Fruit fly (Drosophila melanogaster) whole organism, embryonic: ENCODE data around the gene PK1-R.

Source experiments
- CG10565 ChIP-seq: fragments of 200-800 bp; sonication (Bioruptor generic); optimal IDR thresholded peaks from 3 replicates; lab custom pipeline; 2016; ENCODE audit warnings: missing biosample characterization, mild to moderate bottlenecking, missing genetic modification characterization
- CG1233 ChIP-seq: fragments of 200-800 bp; sonication (Bioruptor generic); optimal IDR thresholded peaks from 4 replicates; lab custom pipeline; 2018; ENCODE audit warnings: missing biosample characterization, mild to moderate bottlenecking, missing genetic modification characterization
- CG12391 ChIP-seq: fragments of 200-800 bp; sonication (Bioruptor generic); optimal IDR thresholded peaks from 3 replicates; lab custom pipeline; 2018; ENCODE audit warnings: missing biosample characterization, mild to moderate bottlenecking, missing genetic modification characterization, moderate library complexity
- CG14441 ChIP-seq: fragments of 200-800 bp; sonication (Bioruptor generic); IDR thresholded peaks from 2 replicates; pipeline ENCODE4 v1.3.6; 2022; ENCODE audit warnings: missing biosample characterization, missing genetic modification characterization
- CG17385 ChIP-seq: fragments of 200-800 bp; sonication (Bioruptor generic); optimal IDR thresholded peaks from 3 replicates; lab custom pipeline; 2018; ENCODE audit warnings: missing biosample characterization, mild to moderate bottlenecking, missing genetic modification characterization
- CG18619 ChIP-seq: fragments of 200-800 bp; sonication (Bioruptor generic); optimal IDR thresholded peaks from 3 replicates; lab custom pipeline; 2017; ENCODE audit warnings: missing biosample characterization, mild to moderate bottlenecking, missing genetic modification characterization
- CG2712 ChIP-seq: fragments of 200-800 bp; optimal IDR thresholded peaks from 3 replicates; lab custom pipeline; 2019; ENCODE audit warnings: missing biosample characterization, mild to moderate bottlenecking, missing genetic modification characterization, moderate library complexity
- CG30020 ChIP-seq: fragments of 200-800 bp; optimal IDR thresholded peaks from 2 replicates; lab custom pipeline; 2019; ENCODE audit warnings: missing biosample characterization, mild to moderate bottlenecking, missing genetic modification characterization, moderate library complexity
- CG3281 ChIP-seq: fragments of 200-800 bp; sonication (Bioruptor generic); optimal IDR thresholded peaks from 3 replicates; lab custom pipeline; 2017; ENCODE audit warnings: missing biosample characterization, mild to moderate bottlenecking, missing genetic modification characterization
- CG33213 ChIP-seq: fragments of 200-800 bp; sonication (Bioruptor generic); optimal IDR thresholded peaks from 3 replicates; lab custom pipeline; 2016; ENCODE audit warnings: missing biosample characterization, missing genetic modification characterization
- CG3838 ChIP-seq: fragments of 200-800 bp; sonication (Bioruptor generic); optimal IDR thresholded peaks from 3 replicates; lab custom pipeline; 2016; ENCODE audit warnings: missing biosample characterization, missing genetic modification characterization
- CG3995 ChIP-seq: fragments of 200-800 bp; sonication (Bioruptor generic); optimal IDR thresholded peaks from 3 replicates; lab custom pipeline; 2016; ENCODE audit warnings: missing biosample characterization, missing genetic modification characterization
- CG43689 ChIP-seq: fragments of 200-800 bp; sonication (Bioruptor generic); IDR thresholded peaks from 2 replicates; pipeline ENCODE4 v1.3.6; 2022; ENCODE audit warnings: missing biosample characterization, missing genetic modification characterization
- CG4424 ChIP-seq: fragments of 200-800 bp; sonication (Bioruptor generic); optimal IDR thresholded peaks from 3 replicates; lab custom pipeline; 2016; ENCODE audit warnings: missing biosample characterization, missing genetic modification characterization
- CG6272 ChIP-seq: fragments of 200-800 bp; sonication (Bioruptor generic); IDR thresholded peaks from 2 replicates; pipeline ENCODE4 v1.3.6; 2022; ENCODE audit warnings: missing biosample characterization, missing genetic modification characterization
- CG6791 ChIP-seq: fragments of 200-800 bp; sonication (Bioruptor generic); IDR thresholded peaks from 3 replicates; pipeline ENCODE4 v1.3.6; 2022; ENCODE audit warnings: missing biosample characterization, missing genetic modification characterization; ENCODE audit not compliant: partially characterized antibody
- CG9817 ChIP-seq: fragments of 200-800 bp; sonication (Bioruptor generic); optimal IDR thresholded peaks from 2 replicates; lab custom pipeline; 2018; ENCODE audit warnings: missing biosample characterization, mild to moderate bottlenecking, missing genetic modification characterization, moderate library complexity
- CrebB ChIP-seq: fragments of 200-800 bp; sonication (Bioruptor generic); optimal IDR thresholded peaks from 3 replicates; lab custom pipeline; 2018; ENCODE audit warnings: missing biosample characterization, mild to moderate bottlenecking, missing genetic modification characterization
- Dad ChIP-seq: fragments of 200-800 bp; sonication (Bioruptor generic); optimal IDR thresholded peaks from 3 replicates; lab custom pipeline; 2016; ENCODE audit warnings: missing biosample characterization, missing genetic modification characterization
- Deaf1 ChIP-seq: fragments of 200-800 bp; optimal IDR thresholded peaks from 3 replicates; lab custom pipeline; 2019; ENCODE audit warnings: missing biosample characterization, mild to moderate bottlenecking, missing genetic modification characterization, moderate library complexity
- E2f1 ChIP-seq: fragments of 200-800 bp; sonication (Bioruptor generic); IDR thresholded peaks from 2 replicates; pipeline ENCODE4 v1.3.6; 2022; ENCODE audit warnings: missing biosample characterization, missing genetic modification characterization
- Gsc ChIP-seq: fragments of 200-800 bp; sonication (Bioruptor generic); IDR thresholded peaks from 2 replicates; pipeline ENCODE4 v1.3.6; 2022; ENCODE audit warnings: missing biosample characterization, missing genetic modification characterization
- Hmr ChIP-seq: fragments of 200-800 bp; sonication (Bioruptor generic); optimal IDR thresholded peaks from 3 replicates; lab custom pipeline; 2017; ENCODE audit warnings: mild to moderate bottlenecking, missing biosample characterization, missing genetic modification reagents, missing genetic modification characterization
- Lhr ChIP-seq: fragments of 200-800 bp; sonication (Bioruptor generic); optimal IDR thresholded peaks from 3 replicates; lab custom pipeline; 2017; ENCODE audit warnings: mild to moderate bottlenecking, missing biosample characterization, missing genetic modification reagents, missing genetic modification characterization
- Lpt ChIP-seq: fragments of >200 bp; optimal IDR thresholded peaks from 2 replicates; lab custom pipeline; 2018; ENCODE audit warnings: missing biosample characterization, missing genetic modification characterization
- NFAT ChIP-seq: fragments of 200-800 bp; sonication (Bioruptor generic); IDR thresholded peaks from 2 replicates; pipeline ENCODE4 v1.3.6; 2022; ENCODE audit warnings: missing biosample characterization, missing genetic modification characterization
- Stat92E ChIP-seq, 3 experiments: fragments of >200 bp in 2 of 3; fragments of 200-800 bp in 1 of 3; sonication (Bioruptor generic) in 1 of 3; optimal IDR thresholded peaks; 2 replicates each; lab custom pipeline; 2017 to 2019; ENCODE audit warnings: missing biosample characterization in 3 of 3, missing genetic modification characterization in 3 of 3, mild to moderate bottlenecking in 1 of 3, moderate library complexity in 1 of 3
- az2 ChIP-seq: fragments of 200-800 bp; sonication (Bioruptor generic); optimal IDR thresholded peaks from 3 replicates; lab custom pipeline; 2016; ENCODE audit warnings: missing biosample characterization, missing genetic modification characterization
- cas ChIP-seq: fragments of 200-800 bp; sonication (Bioruptor generic); IDR thresholded peaks from 2 replicates; pipeline ENCODE4 v1.3.6; 2022; ENCODE audit warnings: missing biosample characterization, missing genetic modification characterization
- dmrt99B ChIP-seq: fragments of 200-800 bp; sonication (Bioruptor generic); optimal IDR thresholded peaks from 2 replicates; lab custom pipeline; 2018; ENCODE audit warnings: missing biosample characterization, mild to moderate bottlenecking, missing genetic modification characterization, moderate library complexity
- ems ChIP-seq: fragments of 200-800 bp; sonication (Bioruptor generic); optimal IDR thresholded peaks from 3 replicates; lab custom pipeline; 2016; ENCODE audit warnings: missing biosample characterization, missing genetic modification characterization
- esg ChIP-seq: fragments of 200-800 bp; sonication (Bioruptor generic); conservative IDR thresholded peaks from 2 replicates; pipeline ENCODE4 v1.3.6; 2022; ENCODE audit warnings: missing biosample characterization, missing genetic modification characterization
- fu2 ChIP-seq: fragments of 200-800 bp; sonication (Bioruptor generic); optimal IDR thresholded peaks from 2 replicates; lab custom pipeline; 2016; ENCODE audit warnings: missing biosample characterization, missing genetic modification characterization
- gcm2 ChIP-seq: fragments of 200-800 bp; sonication (Bioruptor generic); optimal IDR thresholded peaks from 2 replicates; lab custom pipeline; 2016; ENCODE audit warnings: missing biosample characterization, missing genetic modification characterization
- grn ChIP-seq: fragments of 200-800 bp; sonication (Bioruptor generic); optimal IDR thresholded peaks from 3 replicates; lab custom pipeline; 2017; ENCODE audit warnings: missing biosample characterization, missing genetic modification characterization
- gsb-n ChIP-seq: fragments of 200-800 bp; sonication (Bioruptor generic); optimal IDR thresholded peaks from 3 replicates; lab custom pipeline; 2018; ENCODE audit warnings: missing biosample characterization, mild to moderate bottlenecking, missing genetic modification characterization
- ham ChIP-seq: fragments of 200-800 bp; sonication (Bioruptor generic); IDR thresholded peaks from 2 replicates; pipeline ENCODE4 v1.3.6; 2022; ENCODE audit warnings: missing biosample characterization, missing genetic modification characterization
- her ChIP-seq: fragments of 200-800 bp; sonication (Bioruptor generic); optimal IDR thresholded peaks from 2 replicates; lab custom pipeline; 2016; ENCODE audit warnings: missing biosample characterization, missing genetic modification characterization
- inv ChIP-seq: fragments of 200-800 bp; sonication (Bioruptor generic); IDR thresholded peaks from 2 replicates; pipeline ENCODE4 v1.3.6; 2022; ENCODE audit warnings: missing biosample characterization, missing genetic modification characterization; ENCODE audit not compliant: partially characterized antibody
- lbe ChIP-seq: fragments of 200-800 bp; sonication (Bioruptor generic); optimal IDR thresholded peaks from 2 replicates; lab custom pipeline; 2016; ENCODE audit warnings: missing biosample characterization, mild to moderate bottlenecking, missing genetic modification characterization
- maf-S ChIP-seq: fragments of 200-800 bp; sonication (Bioruptor generic); optimal IDR thresholded peaks from 2 replicates; lab custom pipeline; 2016; ENCODE audit warnings: missing biosample characterization, missing genetic modification characterization
- nom ChIP-seq: fragments of 200-800 bp; sonication (Bioruptor generic); optimal IDR thresholded peaks from 2 replicates; lab custom pipeline; 2017; ENCODE audit warnings: missing biosample characterization, missing genetic modification characterization, mild to moderate bottlenecking, moderate library complexity, missing genetic modification reagents
- phol ChIP-seq: fragments of 200-800 bp; sonication (Bioruptor generic); optimal IDR thresholded peaks from 3 replicates; lab custom pipeline; 2018; ENCODE audit warnings: missing biosample characterization, mild to moderate bottlenecking, missing genetic modification characterization, moderate library complexity
- slp2 ChIP-seq: fragments of 200-800 bp; sonication (Bioruptor generic); optimal IDR thresholded peaks from 2 replicates; lab custom pipeline; 2016; ENCODE audit warnings: missing biosample characterization, missing genetic modification characterization
- tgo ChIP-seq: fragments of 200-800 bp; sonication (Bioruptor generic); IDR thresholded peaks from 3 replicates; pipeline ENCODE4 v1.3.6; 2022; ENCODE audit warnings: missing biosample characterization, missing genetic modification characterization
- trh ChIP-seq: fragments of 200-800 bp; sonication (Bioruptor generic); optimal IDR thresholded peaks from 2 replicates; lab custom pipeline; 2016; ENCODE audit warnings: missing biosample characterization, missing genetic modification characterization
- tup ChIP-seq: fragments of 200-800 bp; sonication (Bioruptor generic); optimal IDR thresholded peaks from 2 replicates; lab custom pipeline; 2016; ENCODE audit warnings: missing biosample characterization, mild to moderate bottlenecking, missing genetic modification characterization, moderate library complexity
- tx ChIP-seq: fragments of 200-800 bp; sonication (Bioruptor generic); optimal IDR thresholded peaks from 2 replicates; lab custom pipeline; 2016; ENCODE audit warnings: missing biosample characterization, missing genetic modification characterization
- unpg ChIP-seq: fragments of 200-800 bp; sonication (Bioruptor generic); optimal IDR thresholded peaks from 3 replicates; lab custom pipeline; 2018; ENCODE audit warnings: missing biosample characterization, mild to moderate bottlenecking, missing genetic modification characterization, moderate library complexity

PK1-R gene

dm6 chr3R:14053037-14053808, 49.7 kb downstream of the PK1-R start (continued):
- TF ChIP-seq E2f1 (GFP tag; lab: Robert Waterston, UW) (peak; percentile 97), Gsc (GFP tag; lab: Robert Waterston, UW) (no peak; the same call in none of the 2 replicates), CG30020 (peak; percentile 66), tx (GFP tag; lab: Kevin White, UChicago) (peak; percentile 78), Lpt (no peak), CG2712 (tag; lab: Kevin White, UChicago) (peak; percentile 96), CG4424 (GFP tag; lab: Kevin White, UChicago) (peak; percentile 95), ems (GFP tag; lab: Kevin White, UChicago) (peak; percentile 89), unpg (peak; percentile 97), Hmr (GFP tag; lab: Kevin White, UChicago) (peak; percentile 98), slp2 (GFP tag; lab: Kevin White, UChicago) (peak; percentile 58), CG6272 (GFP tag; lab: Robert Waterston, UW) (peak; percentile 96), NFAT (GFP tag; lab: Robert Waterston, UW) (peak; percentile 98), lbe (peak; percentile 92), gcm2 (GFP tag; lab: Kevin White, UChicago) (peak; percentile 81), CG3281 (GFP tag; lab: Kevin White, UChicago) (peak; percentile 98), nom (peak; percentile 81), her (GFP tag; lab: Kevin White, UChicago) (peak; percentile 64), CG1233 (GFP tag; lab: Kevin White, UChicago) (peak; percentile 94), CG17385 (GFP tag; lab: Kevin White, UChicago) (peak; percentile 93), Deaf1 (tag; lab: Kevin White, UChicago) (peak; percentile 82), grn (GFP tag; lab: Kevin White, UChicago) (peak; percentile 54), Stat92E (GFP tag; optimal IDR thresholded peaks at IDR 0.05; lab: Kevin White, UChicago) (no peak), trh (peak; percentile 94), CG18619 (GFP tag; lab: Kevin White, UChicago) (peak; percentile 97), CG12391 (tag; lab: Kevin White, UChicago) (peak; percentile 98), CG33213 (GFP tag; lab: Kevin White, UChicago) (peak; percentile 56), Dad (peak; percentile 87), gsb-n (peak; percentile 89), cas (GFP tag; lab: Robert Waterston, UW) (peak; percentile 98), Lhr (GFP tag; lab: Kevin White, UChicago) (peak; percentile 89), CG3995 (peak; percentile 81), ham (GFP tag; lab: Robert Waterston, UW) (peak; percentile 94), CrebB (tag; lab: Kevin White, UChicago) (peak; percentile 96), dmrt99B (peak; percentile 98), esg (GFP tag; lab: Robert Waterston, UW) (peak; percentile 97), tgo (GFP tag; lab: Robert Waterston, UW) (peak; percentile 98), inv (GFP tag; lab: Robert Waterston, UW) (no peak), fu2 (GFP tag; lab: Kevin White, UChicago) (peak; percentile 78), CG3838 (GFP tag; lab: Kevin White, UChicago) (peak; percentile 81), az2 (peak; percentile 95), phol (tag; lab: Kevin White, UChicago) (peak; percentile 95), CG10565 (GFP tag; lab: Kevin White, UChicago) (peak; percentile 20), maf-S (GFP tag; lab: Kevin White, UChicago) (peak; percentile 58), CG43689 (GFP tag; lab: Robert Waterston, UW) (peak; percentile 95), CG14441 (GFP tag; lab: Robert Waterston, UW) (peak; percentile 99), CG9817 (peak; percentile 96), CG6791 (GFP tag; lab: Robert Waterston, UW) (no peak), tup (GFP tag; lab: Kevin White, UChicago) (peak; percentile 87)
